Fruit fly (Drosophila melanogaster) whole organism, pupa: Measurements from ENCODE around the gene CG6688.

Source experiments
- CG10348 ChIP-seq: fragments of 200-800 bp; sonication (Bioruptor generic); IDR thresholded peaks from 2 replicates; pipeline ENCODE4 v1.3.6; 2022; ENCODE audit warnings: missing biosample characterization, missing genetic modification characterization
- CG12605 ChIP-seq: fragments of 200-800 bp; sonication (Bioruptor generic); IDR thresholded peaks from 2 replicates; pipeline ENCODE4 v1.3.6; 2022; ENCODE audit warnings: missing biosample characterization, missing genetic modification characterization
- CG13204 ChIP-seq: fragments of 200-800 bp; sonication (Bioruptor generic); optimal IDR thresholded peaks from 2 replicates; lab custom pipeline; 2018; ENCODE audit warnings: missing biosample characterization, mild to moderate bottlenecking, missing genetic modification characterization, moderate library complexity
- CG14655 ChIP-seq: fragments of 200-800 bp; sonication (Bioruptor generic); optimal IDR thresholded peaks from 3 replicates; lab custom pipeline; 2017; ENCODE audit warnings: mild to moderate bottlenecking, missing biosample characterization, missing genetic modification reagents, missing genetic modification characterization
- CG15710 ChIP-seq: fragments of 200-800 bp; sonication (Bioruptor generic); optimal IDR thresholded peaks from 2 replicates; lab custom pipeline; 2018; ENCODE audit warnings: missing biosample characterization, mild to moderate bottlenecking, missing genetic modification characterization, moderate library complexity
- CG17806 ChIP-seq: fragments of 200-800 bp; sonication (Bioruptor generic); optimal IDR thresholded peaks from 2 replicates; lab custom pipeline; 2018; ENCODE audit warnings: missing biosample characterization, mild to moderate bottlenecking, missing genetic modification characterization, moderate library complexity
- CG32121 ChIP-seq: fragments of 200-800 bp; sonication (Bioruptor generic); IDR thresholded peaks from 2 replicates; pipeline ENCODE4 v1.3.6; 2022; ENCODE audit warnings: missing biosample characterization, missing genetic modification characterization
- CG34367 ChIP-seq: fragments of 200-800 bp; sonication (Bioruptor generic); optimal IDR thresholded peaks from 2 replicates; lab custom pipeline; 2018; ENCODE audit warnings: missing biosample characterization, mild to moderate bottlenecking, missing genetic modification characterization
- CG4496 ChIP-seq: fragments of 200-800 bp; sonication (Bioruptor generic); IDR thresholded peaks from 3 replicates; pipeline ENCODE4 v1.3.6; 2022; ENCODE audit warnings: missing biosample characterization, missing genetic modification characterization
- CG8159 ChIP-seq: fragments of 200-800 bp; sonication (Bioruptor generic); optimal IDR thresholded peaks from 3 replicates; lab custom pipeline; 2018; ENCODE audit warnings: missing biosample characterization, mild to moderate bottlenecking, missing genetic modification characterization, moderate library complexity
- CG8301 ChIP-seq: fragments of 200-800 bp; sonication (Bioruptor generic); optimal IDR thresholded peaks from 2 replicates; lab custom pipeline; 2018; ENCODE audit warnings: missing biosample characterization, mild to moderate bottlenecking, missing genetic modification characterization
- CG9948 ChIP-seq: fragments of 200-800 bp; sonication (Bioruptor generic); optimal IDR thresholded peaks from 2 replicates; lab custom pipeline; 2018; ENCODE audit warnings: missing biosample characterization, mild to moderate bottlenecking, missing genetic modification characterization, moderate library complexity
- D1 ChIP-seq: fragments of 200-800 bp; sonication (Bioruptor generic); optimal IDR thresholded peaks from 2 replicates; lab custom pipeline; 2018; ENCODE audit warnings: missing biosample characterization, mild to moderate bottlenecking, missing genetic modification characterization, moderate library complexity
- EcR ChIP-seq: fragments of 200-800 bp; sonication (Bioruptor generic); optimal IDR thresholded peaks from 3 replicates; lab custom pipeline; 2019; ENCODE audit warnings: missing biosample characterization, missing genetic modification characterization, mild to moderate bottlenecking, moderate library complexity, missing genetic modification reagents
- Ets98B ChIP-seq: fragments of 200-800 bp; sonication (Bioruptor generic); IDR thresholded peaks from 2 replicates; pipeline ENCODE4 v1.3.6; 2022; ENCODE audit warnings: missing biosample characterization, missing genetic modification characterization
- Pif1A ChIP-seq: fragments of 200-800 bp; sonication (Bioruptor generic); optimal IDR thresholded peaks from 3 replicates; lab custom pipeline; 2016; ENCODE audit warnings: missing biosample characterization, missing genetic modification characterization
- Pif1B ChIP-seq: fragments of 200-800 bp; sonication (Bioruptor generic); optimal IDR thresholded peaks from 3 replicates; lab custom pipeline; 2016; ENCODE audit warnings: missing biosample characterization, missing genetic modification characterization
- Snoo ChIP-seq: fragments of 200-800 bp; sonication (Bioruptor generic); optimal IDR thresholded peaks from 3 replicates; lab custom pipeline; 2017; ENCODE audit warnings: missing biosample characterization, mild to moderate bottlenecking, missing genetic modification characterization, inconsistent platforms
- fd96Ca ChIP-seq: fragments of 200-800 bp; sonication (Bioruptor generic); IDR thresholded peaks from 3 replicates; pipeline ENCODE4 v1.3.6; 2022; ENCODE audit warnings: missing biosample characterization, missing genetic modification characterization
- gl ChIP-seq: fragments of 200-800 bp; sonication (Bioruptor generic); optimal IDR thresholded peaks from 2 replicates; lab custom pipeline; 2018; ENCODE audit warnings: missing biosample characterization, mild to moderate bottlenecking, missing genetic modification characterization
- rn ChIP-seq: fragments of 200-800 bp; sonication (Bioruptor generic); IDR thresholded peaks from 2 replicates; pipeline ENCODE4 v1.3.6; 2022; ENCODE audit warnings: missing biosample characterization, missing genetic modification characterization

CG6688 gene

dm6 chr3R:23012017-23012416 lies at the start of gene CG6688:
CG6688 (plus strand) TSS chr3R:23012412.
- TF ChIP-seq Snoo (tag; lab: Kevin White, UChicago) (no peak), CG14655 (GFP tag; lab: Kevin White, UChicago) (no peak), gl (tag; lab: Kevin White, UChicago) (no peak), CG17806 (tag; lab: Kevin White, UChicago) (no peak), D1 (no peak), Pif1B (GFP tag; lab: Kevin White, UChicago) (no peak), CG12605 (GFP tag; lab: Robert Waterston, UW) (no peak), fd96Ca (GFP tag; lab: Robert Waterston, UW) (0 out of 3 replicates have a peak, but pooled peaks have one; percentile 5), CG4496 (GFP tag; lab: Robert Waterston, UW) (no peak)

dm6 chr3R:22965220-22965619 lies 47.0 kb upstream of the CG6688 start:
- TF ChIP-seq CG14655 (GFP tag; lab: Kevin White, UChicago): peak; percentile 3
- no peak for TF ChIP-seq CG13204
- TF ChIP-seq Snoo (tag; lab: Kevin White, UChicago): no peak
- TF ChIP-seq CG8159: peak; percentile 21

dm6 chr3R:22965984-22966383 lies 46.2 kb upstream of the CG6688 start, which contains the start of gene Tpl94D:
Tpl94D (plus strand) TSS chr3R:22966284.
- TF ChIP-seq Pif1B (GFP tag; lab: Kevin White, UChicago) (no peak), CG12605 (GFP tag; lab: Robert Waterston, UW) (no peak), CG14655 (GFP tag; lab: Kevin White, UChicago) (no peak), CG15710 (tag; lab: Kevin White, UChicago) (no peak), CG4496 (GFP tag; lab: Robert Waterston, UW) (no peak)

- TF ChIP-seq CG9948 (tag; lab: Kevin White, UChicago) (no peak), fd96Ca (GFP tag; lab: Robert Waterston, UW) (no peak), CG17806 (tag; lab: Kevin White, UChicago) (no peak), CG14655 (GFP tag; lab: Kevin White, UChicago) (no peak), rn (GFP tag; lab: Robert Waterston, UW) (no peak), Pif1A (GFP tag; lab: Kevin White, UChicago) (no peak), Ets98B (GFP tag; lab: Robert Waterston, UW) (no peak), CG10348 (GFP tag; lab: Robert Waterston, UW) (no peak), Pif1B (GFP tag; lab: Kevin White, UChicago) (no peak), CG4496 (GFP tag; lab: Robert Waterston, UW) (no peak), CG15710 (tag; lab: Kevin White, UChicago) (no peak)
Measured at dm6 chr3R:22976997-22977396, 35.2 kb upstream of the CG6688 start, which contains the start of gene Gbp3. Gbp3 (plus strand) TSS chr3R:22977270.

- TF ChIP-seq CG15710 (tag; lab: Kevin White, UChicago) (no peak), D1 (no peak), Ets98B (GFP tag; lab: Robert Waterston, UW) (no peak), CG17806 (tag; lab: Kevin White, UChicago) (no peak), EcR (GFP tag; lab: Kevin White, UChicago) (no peak), CG8301 (tag; lab: Kevin White, UChicago) (no peak), Pif1B (GFP tag; lab: Kevin White, UChicago) (no peak), CG34367 (no peak), rn (GFP tag; lab: Robert Waterston, UW) (no peak), CG9948 (tag; lab: Kevin White, UChicago) (no peak), gl (tag; lab: Kevin White, UChicago) (no peak)
Measured at dm6 chr3R:22986981-22987380, 25.2 kb upstream of the CG6688 start, which contains the start of gene Or94a. Or94a (plus strand) TSS chr3R:22987281.

- no peak for TF ChIP-seq Pif1B (GFP tag; lab: Kevin White, UChicago)
- no peak for TF ChIP-seq Ets98B (GFP tag; lab: Robert Waterston, UW)
- TF ChIP-seq EcR (GFP tag; lab: Kevin White, UChicago): no peak
- TF ChIP-seq CG13204: no peak
- TF ChIP-seq CG15710 (tag; lab: Kevin White, UChicago): no peak
- no peak for TF ChIP-seq Pif1A (GFP tag; lab: Kevin White, UChicago)
- no peak for TF ChIP-seq rn (GFP tag; lab: Robert Waterston, UW)
- no peak for TF ChIP-seq CG32121 (GFP tag; lab: Robert Waterston, UW)
- TF ChIP-seq CG10348 (GFP tag; lab: Robert Waterston, UW): no peak
- TF ChIP-seq gl (tag; lab: Kevin White, UChicago): no peak
- TF ChIP-seq CG8301 (tag; lab: Kevin White, UChicago): no peak
- TF ChIP-seq Snoo (tag; lab: Kevin White, UChicago): no peak
Measured at dm6 chr3R:22988995-22989394, 23.2 kb upstream of the CG6688 start, which contains the start of gene Or94b. Or94b (plus strand) TSS chr3R:22989295.
